Worm (Caenorhabditis elegans) whole organism, L2 larva: Measurements from ENCODE around the gene T28A11.20.

Experiments
- C34F6.9 ChIP-seq: fragments of 150-350 bp; optimal IDR thresholded peaks from 2 replicates; lab custom pipeline; 2014; ENCODE audit warnings: missing biosample characterization, missing genetic modification characterization
- F13H6.1 ChIP-seq: sonication (generic microtip); optimal IDR thresholded peaks from 2 replicates; lab custom pipeline; 2016; ENCODE audit warnings: missing genetic modification characterization, missing compliant biosample characterization
- R02D3.7 ChIP-seq: fragments of 150-350 bp; optimal IDR thresholded peaks from 2 replicates; lab custom pipeline; 2014; ENCODE audit warnings: missing biosample characterization, missing genetic modification characterization
- Y55F3AM.14 ChIP-seq: fragments of 200-800 bp; sonication (Bioruptor generic); optimal IDR thresholded peaks from 2 replicates; lab custom pipeline; 2018; ENCODE audit warnings: mild to moderate bottlenecking, missing genetic modification characterization, missing compliant biosample characterization
- ZK546.5 ChIP-seq: sonication (generic microtip); optimal IDR thresholded peaks from 2 replicates; lab custom pipeline; 2017; ENCODE audit warnings: missing biosample characterization, missing genetic modification characterization
- aly-2 ChIP-seq: fragments of 150-350 bp; optimal IDR thresholded peaks from 2 replicates; lab custom pipeline; 2014; ENCODE audit warnings: missing biosample characterization, missing genetic modification characterization
- ama-1 ChIP-seq: fragments of 150-350 bp; optimal IDR thresholded peaks from 2 replicates; lab custom pipeline; 2018; ENCODE audit warnings: inconsistent platforms
- blmp-1 ChIP-seq: sonication (generic microtip); optimal IDR thresholded peaks from 2 replicates; lab custom pipeline; 2017; ENCODE audit warnings: missing genetic modification characterization, mild to moderate bottlenecking, missing compliant biosample characterization, antibody characterized with exemption, moderate library complexity; ENCODE audit not compliant: insufficient read depth
- ceh-16 ChIP-seq: fragments of 150-350 bp; optimal IDR thresholded peaks from 2 replicates; lab custom pipeline; 2014; ENCODE audit warnings: missing biosample characterization, missing genetic modification characterization
- crh-2 ChIP-seq: sonication (generic microtip); optimal IDR thresholded peaks from 2 replicates; lab custom pipeline; 2017; ENCODE audit warnings: missing biosample characterization, missing genetic modification characterization
- dmd-4 ChIP-seq: sonication (generic microtip); optimal IDR thresholded peaks from 2 replicates; lab custom pipeline; 2017; ENCODE audit warnings: missing biosample characterization, missing genetic modification characterization
- egl-27 ChIP-seq: sonication (generic microtip); optimal IDR thresholded peaks from 3 replicates; lab custom pipeline; 2017; ENCODE audit warnings: missing biosample characterization, missing genetic modification reagents, missing genetic modification characterization
- elt-1 ChIP-seq: fragments of 150-350 bp; optimal IDR thresholded peaks from 2 replicates; lab custom pipeline; 2014; ENCODE audit warnings: missing biosample characterization, missing genetic modification characterization
- elt-3 ChIP-seq: sonication (generic microtip); optimal IDR thresholded peaks from 2 replicates; lab custom pipeline; 2017; ENCODE audit warnings: missing biosample characterization, missing genetic modification characterization
- fos-1 ChIP-seq: fragments of 150-350 bp; optimal IDR thresholded peaks from 2 replicates; lab custom pipeline; 2014; ENCODE audit warnings: missing biosample characterization, missing genetic modification characterization
- gmeb-1 ChIP-seq: fragments of 150-350 bp; optimal IDR thresholded peaks from 2 replicates; lab custom pipeline; 2014; ENCODE audit warnings: missing biosample characterization, missing genetic modification characterization
- lin-11 ChIP-seq: fragments of 150-350 bp; sonication (generic microtip); optimal IDR thresholded peaks from 2 replicates; lab custom pipeline; 2014; ENCODE audit warnings: missing biosample characterization, missing genetic modification characterization, inconsistent platforms, mixed read lengths
- lin-13 ChIP-seq: fragments of 150-350 bp; optimal IDR thresholded peaks from 2 replicates; lab custom pipeline; 2014; ENCODE audit warnings: missing biosample characterization, missing genetic modification reagents, missing genetic modification characterization
- lin-39 ChIP-seq: fragments of 150-350 bp; optimal IDR thresholded peaks from 2 replicates; lab custom pipeline; 2014; ENCODE audit warnings: missing biosample characterization, missing genetic modification reagents, missing genetic modification characterization
- lsy-2 ChIP-seq, 2 experiments: fragments of 150-350 bp in 1 of 2; sonication (generic microtip) in 1 of 2; optimal IDR thresholded peaks; 2 replicates each; lab custom pipeline; 2014 to 2017; ENCODE audit warnings: missing biosample characterization in 2 of 2, missing genetic modification characterization in 2 of 2
- nhr-10 ChIP-seq: sonication (generic microtip); optimal IDR thresholded peaks from 2 replicates; lab custom pipeline; 2017; ENCODE audit warnings: missing biosample characterization, missing genetic modification characterization
- nhr-11 ChIP-seq: fragments of 150-350 bp; optimal IDR thresholded peaks from 2 replicates; lab custom pipeline; 2014; ENCODE audit warnings: missing biosample characterization, missing genetic modification characterization
- nhr-12 ChIP-seq: fragments of 150-350 bp; optimal IDR thresholded peaks from 2 replicates; lab custom pipeline; 2014; ENCODE audit warnings: missing biosample characterization, missing genetic modification characterization
- nhr-129 ChIP-seq: fragments of 150-350 bp; optimal IDR thresholded peaks from 2 replicates; lab custom pipeline; 2014; ENCODE audit warnings: missing biosample characterization, missing genetic modification characterization
- nhr-23 ChIP-seq: fragments of 150-350 bp; optimal IDR thresholded peaks from 2 replicates; lab custom pipeline; 2014; ENCODE audit warnings: missing biosample characterization, missing genetic modification reagents, missing genetic modification characterization
- nhr-237 ChIP-seq: fragments of 150-350 bp; optimal IDR thresholded peaks from 2 replicates; lab custom pipeline; 2014; ENCODE audit warnings: missing biosample characterization, missing genetic modification characterization
- nhr-6 ChIP-seq: fragments of 150-350 bp; optimal IDR thresholded peaks from 2 replicates; lab custom pipeline; 2014; ENCODE audit warnings: missing biosample characterization, missing genetic modification characterization
- nhr-77 ChIP-seq: fragments of 150-350 bp; optimal IDR thresholded peaks from 2 replicates; lab custom pipeline; 2014; ENCODE audit warnings: missing biosample characterization, missing genetic modification characterization
- skn-1 ChIP-seq: sonication (generic microtip); optimal IDR thresholded peaks from 2 replicates; lab custom pipeline; 2017; ENCODE audit warnings: missing biosample characterization, missing genetic modification characterization
- sma-3 ChIP-seq: sonication (generic microtip); optimal IDR thresholded peaks from 2 replicates; lab custom pipeline; 2016; ENCODE audit warnings: missing genetic modification reagents, missing genetic modification characterization, missing compliant biosample characterization
- sma-9 ChIP-seq, 2 experiments: fragments of 150-350 bp in 1 of 2; sonication (generic microtip) in 1 of 2; optimal IDR thresholded peaks; 2 replicates each; lab custom pipeline; 2014 to 2016; ENCODE audit warnings: missing genetic modification characterization in 2 of 2, mild to moderate bottlenecking in 1 of 2, missing biosample characterization in 1 of 2, missing compliant biosample characterization in 1 of 2, missing genetic modification reagents in 1 of 2, moderate library complexity in 1 of 2
- snpc-4 ChIP-seq: fragments of 150-350 bp; optimal IDR thresholded peaks from 2 replicates; lab custom pipeline; 2014; ENCODE audit warnings: missing biosample characterization, missing genetic modification characterization
- unc-39 ChIP-seq: fragments of 150-350 bp; optimal IDR thresholded peaks from 2 replicates; lab custom pipeline; 2014; ENCODE audit warnings: missing biosample characterization, missing genetic modification characterization
- unc-55 ChIP-seq: fragments of 150-350 bp; sonication (generic microtip); optimal IDR thresholded peaks from 3 replicates; lab custom pipeline; 2014; ENCODE audit warnings: missing biosample characterization, missing genetic modification reagents, missing genetic modification characterization
- zag-1 ChIP-seq: fragments of 150-350 bp; optimal IDR thresholded peaks from 2 replicates; lab custom pipeline; 2014; ENCODE audit warnings: missing biosample characterization, missing genetic modification characterization
- ztf-1 ChIP-seq: fragments of 200-800 bp; sonication (Bioruptor generic); conservative IDR thresholded peaks from 2 replicates; pipeline ENCODE4 v1.3.6; 2022; ENCODE audit warnings: missing genetic modification characterization, missing compliant biosample characterization
- ztf-11 ChIP-seq: sonication (generic microtip); optimal IDR thresholded peaks from 2 replicates; lab custom pipeline; 2017; ENCODE audit warnings: missing biosample characterization, missing genetic modification characterization

T28A11.20 gene

ce11 chrV:3273156-3273555 is at the start of gene T28A11.20:
Gene T28A11.20 (minus strand): TSS chrV:3273256.
- TF ChIP-seq nhr-129 (no peak), ZK546.5 (tag; lab: Kevin White, UChicago) (no peak), crh-2 (tag; lab: Kevin White, UChicago) (no peak), sma-9 (GFP tag; optimal IDR thresholded peaks at IDR 0.05; lab: Kevin White, UChicago) (no peak), sma-9 (tag; optimal IDR thresholded peaks at IDR 0.05; lab: Kevin White, UChicago) (no peak), F13H6.1 (tag; lab: Kevin White, UChicago) (no peak), ama-1 (lab: Kevin White, UChicago) (no peak)

- TF ChIP-seq C34F6.9 (tag; lab: Kevin White, UChicago) (no peak), lsy-2 (tag; optimal IDR thresholded peaks at IDR 0.05; lab: Kevin White, UChicago) (no peak), egl-27 (tag; lab: Kevin White, UChicago) (no peak), unc-39 (tag; lab: Kevin White, UChicago) (no peak), Y55F3AM.14 (GFP tag; lab: Kevin White, UChicago) (no peak)
Observed at ce11 chrV:3320432-3320831, 47.4 kb upstream of the T28A11.20 start, which contains the start of gene C17B7.14. Gene C17B7.14 (minus strand): TSS chrV:3320532.

- TF ChIP-seq ztf-1 = no peak
- TF ChIP-seq Y55F3AM.14 (GFP tag; lab: Kevin White, UChicago) = no peak
- no peak for TF ChIP-seq ama-1 (lab: Kevin White, UChicago)
- TF ChIP-seq ZK546.5 (tag; lab: Kevin White, UChicago) = no peak
- no peak for TF ChIP-seq nhr-23 (tag; lab: Kevin White, UChicago)
- no peak for TF ChIP-seq lin-39 (tag; lab: Kevin White, UChicago)
- TF ChIP-seq nhr-129 = no peak
- TF ChIP-seq zag-1 (tag; lab: Kevin White, UChicago) = no peak
- no peak for TF ChIP-seq nhr-237 (tag; lab: Kevin White, UChicago)
- TF ChIP-seq nhr-12 (tag; lab: Kevin White, UChicago) = no peak
- TF ChIP-seq fos-1 (tag; lab: Kevin White, UChicago) = no peak
- no peak for TF ChIP-seq crh-2 (tag; lab: Kevin White, UChicago)
- TF ChIP-seq nhr-11 (tag; lab: Kevin White, UChicago) = no peak
- no peak for TF ChIP-seq lin-13
Observed at ce11 chrV:3320005-3320404, 46.9 kb upstream of the T28A11.20 start, which contains the start of gene F35F10.14. Gene F35F10.14 (minus strand): TSS chrV:3320105.

- TF ChIP-seq sma-9 (GFP tag; optimal IDR thresholded peaks at IDR 0.05; lab: Kevin White, UChicago) = no peak
- no peak for TF ChIP-seq sma-9 (tag; optimal IDR thresholded peaks at IDR 0.05; lab: Kevin White, UChicago)
- TF ChIP-seq ZK546.5 (tag; lab: Kevin White, UChicago) = no peak
- TF ChIP-seq nhr-10 (tag; lab: Kevin White, UChicago) = no peak
- TF ChIP-seq nhr-77 (tag; lab: Kevin White, UChicago) = no peak
- TF ChIP-seq, all 48 proteins: peak for 0
Observed at ce11 chrV:3318975-3319374, 45.9 kb upstream of the T28A11.20 start, which contains the start of gene F35F10.13. Gene F35F10.13 (minus strand): TSS chrV:3319075.

- TF ChIP-seq skn-1 (tag; lab: Kevin White, UChicago) (no peak), R02D3.7 (tag; lab: Kevin White, UChicago) (no peak), crh-2 (tag; lab: Kevin White, UChicago) (no peak), sma-9 (GFP tag; optimal IDR thresholded peaks at IDR 0.05; lab: Kevin White, UChicago) (peak; percentile 70), sma-9 (tag; optimal IDR thresholded peaks at IDR 0.05; lab: Kevin White, UChicago) (no peak)
Observed at ce11 chrV:3316108-3316507, 43.1 kb upstream of the T28A11.20 start, which contains the start of gene F35F10.1. Gene F35F10.1 (plus strand): TSS chrV:3316307.

- peak; percentile 47 for TF ChIP-seq gmeb-1 (tag; lab: Kevin White, UChicago)
- TF ChIP-seq sma-3 (GFP tag; lab: Kevin White, UChicago) = peak; percentile 72
- TF ChIP-seq ceh-16 (tag; lab: Kevin White, UChicago) = no peak
- TF ChIP-seq lsy-2 (tag; optimal IDR thresholded peaks at IDR 0.05; lab: Kevin White, UChicago) = peak; percentile 41 to 88
- TF ChIP-seq F13H6.1 (tag; lab: Kevin White, UChicago) = peak; percentile 91
- TF ChIP-seq nhr-12 (tag; lab: Kevin White, UChicago) = no peak
- TF ChIP-seq nhr-77 (tag; lab: Kevin White, UChicago) = no peak
- TF ChIP-seq sma-9 (GFP tag; optimal IDR thresholded peaks at IDR 0.05; lab: Kevin White, UChicago) = peak; percentile 98
- no peak for TF ChIP-seq sma-9 (tag; optimal IDR thresholded peaks at IDR 0.05; lab: Kevin White, UChicago)
- TF ChIP-seq nhr-10 (tag; lab: Kevin White, UChicago) = no peak
- TF ChIP-seq nhr-6 = peak; percentile 76
- TF ChIP-seq aly-2 (tag; lab: Kevin White, UChicago) = no peak
- no peak for TF ChIP-seq ztf-11 (tag; lab: Kevin White, UChicago)
- no peak for TF ChIP-seq elt-1 (tag; lab: Kevin White, UChicago)
- TF ChIP-seq nhr-23 (tag; lab: Kevin White, UChicago) = no peak
- peak; percentile 91 for TF ChIP-seq C34F6.9 (tag; lab: Kevin White, UChicago)
- TF ChIP-seq snpc-4 = peak; percentile 31
- TF ChIP-seq elt-3 = no peak
- peak; percentile 24 for TF ChIP-seq lin-11 (tag; lab: Kevin White, UChicago)
- TF ChIP-seq nhr-129 = peak; percentile 80
- no peak for TF ChIP-seq ztf-1
- TF ChIP-seq zag-1 (tag; lab: Kevin White, UChicago) = peak; percentile 64
- no peak for TF ChIP-seq dmd-4 (tag; lab: Kevin White, UChicago)
- TF ChIP-seq blmp-1 = peak; percentile 68
- peak; percentile 78 for TF ChIP-seq egl-27 (tag; lab: Kevin White, UChicago)
- no peak for TF ChIP-seq nhr-237 (tag; lab: Kevin White, UChicago)
- TF ChIP-seq skn-1 (tag; lab: Kevin White, UChicago) = no peak
- TF ChIP-seq crh-2 (tag; lab: Kevin White, UChicago) = peak; percentile 80
- no peak for TF ChIP-seq Y55F3AM.14 (GFP tag; lab: Kevin White, UChicago)
- peak; percentile 69 for TF ChIP-seq unc-55 (GFP tag; lab: Kevin White, UChicago)
Observed at ce11 chrV:3315308-3315707, 42.3 kb upstream of the T28A11.20 start, which contains the start of gene arrd-19. Gene arrd-19 (minus strand): TSS chrV:3315516.
